Worm (Caenorhabditis elegans) whole organism, early embryonic: ENCODE measurements around the gene rin-1.

ENCODE experiments used
- B0310.2 ChIP-seq: sonication (generic microtip); optimal IDR thresholded peaks from 2 replicates; lab custom pipeline; 2016; ENCODE audit warnings: mild to moderate bottlenecking, missing genetic modification characterization, missing compliant biosample characterization
- F13C5.2 ChIP-seq: sonication (generic microtip); optimal IDR thresholded peaks from 2 replicates; lab custom pipeline; 2017; ENCODE audit warnings: mild to moderate bottlenecking, missing genetic modification characterization, inconsistent platforms, missing compliant biosample characterization
- aly-1 ChIP-seq: sonication (generic microtip); optimal IDR thresholded peaks from 2 replicates; lab custom pipeline; 2016; ENCODE audit warnings: missing genetic modification characterization, missing compliant biosample characterization
- ama-1 ChIP-seq: fragments of 150-350 bp; optimal IDR thresholded peaks from 2 replicates; lab custom pipeline; 2014
- ceh-36 ChIP-seq: sonication (generic microtip); optimal IDR thresholded peaks from 2 replicates; lab custom pipeline; 2016; ENCODE audit warnings: missing genetic modification characterization, inconsistent platforms, missing compliant biosample characterization
- flt-1 ChIP-seq: fragments of 200-800 bp; sonication (Bioruptor generic); IDR thresholded peaks from 2 replicates; pipeline ENCODE4 v1.3.6; 2022; ENCODE audit warnings: missing genetic modification characterization, missing compliant biosample characterization
- hmbx-1 ChIP-seq: sonication (generic microtip); optimal IDR thresholded peaks from 2 replicates; lab custom pipeline; 2016; ENCODE audit warnings: mild to moderate bottlenecking, missing genetic modification characterization, missing compliant biosample characterization
- hmg-4 ChIP-seq: fragments of 200-800 bp; sonication (Bioruptor generic); optimal IDR thresholded peaks from 2 replicates; lab custom pipeline; 2018; ENCODE audit warnings: mild to moderate bottlenecking, missing genetic modification characterization, missing compliant biosample characterization
- hnd-1 ChIP-seq: sonication (generic microtip); optimal IDR thresholded peaks from 2 replicates; lab custom pipeline; 2016; ENCODE audit warnings: missing genetic modification characterization, missing compliant biosample characterization
- pes-1 ChIP-seq: fragments of 200-800 bp; sonication (Bioruptor generic); IDR thresholded peaks from 2 replicates; pipeline ENCODE4 v1.3.6; 2022; ENCODE audit warnings: missing genetic modification reagents, missing genetic modification characterization, missing compliant biosample characterization
- scrt-1 ChIP-seq: fragments of 200-800 bp; sonication (Bioruptor generic); IDR thresholded peaks from 2 replicates; pipeline ENCODE4 v1.3.6; 2022; ENCODE audit warnings: missing genetic modification characterization, missing compliant biosample characterization
- tbx-11 ChIP-seq: fragments of 200-800 bp; sonication (Bioruptor generic); IDR thresholded peaks from 2 replicates; pipeline ENCODE4 v1.3.6; 2022; ENCODE audit warnings: missing genetic modification characterization, missing compliant biosample characterization
- tbx-37 ChIP-seq: fragments of 200-800 bp; sonication (Bioruptor generic); conservative IDR thresholded peaks from 2 replicates; pipeline ENCODE4 v1.3.6; 2022; ENCODE audit warnings: missing genetic modification reagents, missing genetic modification characterization, missing compliant biosample characterization
- tra-4 ChIP-seq: sonication (generic microtip); optimal IDR thresholded peaks from 2 replicates; lab custom pipeline; 2017; ENCODE audit warnings: missing genetic modification characterization, missing compliant biosample characterization

DNA sequence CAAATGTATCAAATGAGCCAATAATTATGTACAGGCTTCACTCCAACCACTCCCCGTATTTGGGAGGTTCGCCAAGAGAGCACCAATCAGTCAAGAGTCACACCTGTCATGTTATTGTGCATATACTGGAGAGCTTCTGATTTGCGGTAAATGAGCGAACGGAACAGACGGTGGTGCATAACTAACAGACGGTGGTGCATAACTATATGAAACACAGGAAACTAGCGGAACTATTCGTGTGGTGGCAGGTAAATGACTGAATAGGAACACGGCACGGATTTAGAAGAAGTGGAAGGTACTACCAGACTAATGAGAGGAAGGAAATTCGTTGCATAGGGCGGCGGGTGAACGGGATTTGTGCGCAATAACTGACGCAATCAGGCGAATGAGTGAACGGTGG, 22.4 kb downstream of the rin-1 start:
- TF ChIP-seq aly-1, result no peak
- no peak for TF ChIP-seq flt-1 (GFP tag; lab: Robert Waterston, UW)
- no peak for TF ChIP-seq ama-1
- no peak for TF ChIP-seq ceh-36 (tag; lab: Kevin White, UChicago)
- TF ChIP-seq hmbx-1 (tag; lab: Kevin White, UChicago), result no peak
- no peak for TF ChIP-seq hmg-4 (GFP tag; lab: Kevin White, UChicago)
- no peak for TF ChIP-seq pes-1
- no peak for TF ChIP-seq scrt-1 (GFP tag; lab: Robert Waterston, UW)
- TF ChIP-seq F13C5.2 (tag; lab: Kevin White, UChicago), result no peak
- TF ChIP-seq tbx-37 (GFP tag; lab: Robert Waterston, UW), result no peak
- no peak for TF ChIP-seq B0310.2 (tag; lab: Kevin White, UChicago)
- no peak for TF ChIP-seq hnd-1
- no peak for TF ChIP-seq tbx-11 (GFP tag; lab: Robert Waterston, UW)
- no peak for TF ChIP-seq tra-4 (tag; lab: Kevin White, UChicago)
